ENCODE assay signal across 2 fruit fly cellular contexts in genomic region chr3L:3553932-3554331, dm6.
TF ChIP-seq lines count a peak whose summit lies in the region.

No protein-coding gene starts in this region.

- TF ChIP-seq CTCF in whole organism, embryonic (GFP tag; optimal IDR thresholded peaks at IDR 0.05; lab: Kevin White, UChicago): no peak

TF ChIP-seq in whole organism, embryonic, 481 proteins besides CTCF, POLR2A, EP300 and RAD21:
- TF ChIP-seq disco-r (GFP tag; optimal IDR thresholded peaks at IDR 0.05; lab: Kevin White, UChicago) (no peak), slbo (GFP tag; IDR thresholded peaks at IDR 0.05; lab: Robert Waterston, UW) (0 out of 2 replicates have a peak, but pooled peaks have one; percentile 11), lab (GFP tag; optimal IDR thresholded peaks at IDR 0.05; lab: Kevin White, UChicago) (no peak), CG12769 (tag; optimal IDR thresholded peaks at IDR 0.05; lab: Kevin White, UChicago) (peak; percentile 45), lmd (GFP tag; IDR thresholded peaks at IDR 0.05; lab: Robert Waterston, UW) (peak; percentile 12; the same call in 1 of the 2 replicates), abd-A (tag; optimal IDR thresholded peaks at IDR 0.05; lab: Kevin White, UChicago) (peak; percentile 28), CG9932 (GFP tag; IDR thresholded peaks at IDR 0.05; lab: Robert Waterston, UW) (peak; percentile 45; the same call in 1 of the 2 replicates), Optix (GFP tag; IDR thresholded peaks at IDR 0.05; lab: Robert Waterston, UW) (no peak), CG2120 (GFP tag; optimal IDR thresholded peaks at IDR 0.05; lab: Kevin White, UChicago) (peak; percentile 9), CG13894 (tag; optimal IDR thresholded peaks at IDR 0.05; lab: Kevin White, UChicago) (peak; percentile 31), sens (GFP tag; lab: Kevin White, UChicago) (peak; percentile 5), Med (GFP tag; lab: Kevin White, UChicago) (peak; percentile 76), Rfx (GFP tag; IDR thresholded peaks at IDR 0.05; lab: Robert Waterston, UW) (peak; percentile 47), zfh2 (GFP tag; optimal IDR thresholded peaks at IDR 0.05; lab: Kevin White, UChicago) (peak; percentile 0), CG15514 (GFP tag; optimal IDR thresholded peaks at IDR 0.05; lab: Kevin White, UChicago) (peak; percentile 75), oc (tag; optimal IDR thresholded peaks at IDR 0.05; lab: Kevin White, UChicago) (peak; percentile 2), sd (tag; optimal IDR thresholded peaks at IDR 0.05; lab: Kevin White, UChicago) (peak; percentile 60), CG7928 (GFP tag; optimal IDR thresholded peaks at IDR 0.05; lab: Kevin White, UChicago) (no peak), CoRest (tag; optimal IDR thresholded peaks at IDR 0.05; lab: Kevin White, UChicago) (no peak)

TF ChIP-seq in whole organism, prepupa, 60 proteins besides CTCF, POLR2A, EP300 and RAD21:
- TF ChIP-seq CG3919 (GFP tag; optimal IDR thresholded peaks at IDR 0.05; lab: Kevin White, UChicago): no peak
- TF ChIP-seq CG32006 (GFP tag; optimal IDR thresholded peaks at IDR 0.05; lab: Kevin White, UChicago): peak; percentile 5
